Worm (Caenorhabditis elegans): ENCODE measurements around the gene unc-96.

DNA sequence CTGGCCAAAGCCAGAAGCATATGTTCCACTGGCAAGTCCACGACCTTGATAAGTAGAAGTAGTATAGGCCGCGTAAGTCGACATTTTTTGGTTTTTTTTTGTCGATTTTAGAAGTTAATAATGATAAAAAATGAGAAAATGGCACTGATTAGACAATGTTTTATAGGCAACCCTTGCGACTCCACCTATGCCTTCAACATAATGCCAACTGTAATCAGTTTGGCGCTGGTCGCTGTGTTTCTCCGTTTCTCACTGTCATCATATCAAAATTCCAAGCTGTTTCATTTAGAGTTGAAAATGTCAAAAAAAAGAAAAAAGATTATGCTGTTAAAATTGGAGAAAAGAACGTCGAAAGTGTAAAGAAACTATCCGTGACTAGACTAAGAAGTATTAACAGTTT, 24.5 kb upstream of the unc-96 start:
- no peak for TF ChIP-seq Y55F3AM.14 (GFP tag; optimal IDR thresholded peaks at IDR 0.05)
- no peak for TF ChIP-seq lin-39 (tag; optimal IDR thresholded peaks at IDR 0.05)
- TF ChIP-seq nhr-129 (tag; optimal IDR thresholded peaks at IDR 0.05), result no peak
